Fruit fly (Drosophila melanogaster) whole organism, embryonic: ENCODE results near the gene CG10431.
A peak's percentile ranks its signal among the peaks of the same experiment; 100 is the strongest.

Experiments
- Adf1 ChIP-seq: fragments of 200-800 bp; sonication (Bioruptor generic); IDR thresholded peaks from 2 replicates; pipeline ENCODE4 v1.3.6; 2022; ENCODE audit warnings: missing biosample characterization, missing genetic modification characterization
- Antp ChIP-seq: fragments of 200-800 bp; sonication (Bioruptor generic); optimal IDR thresholded peaks from 3 replicates; lab custom pipeline; 2016; ENCODE audit warnings: missing biosample characterization, missing genetic modification characterization
- Atf3 ChIP-seq: fragments of 200-800 bp; sonication (Bioruptor generic); optimal IDR thresholded peaks from 3 replicates; lab custom pipeline; 2016; ENCODE audit warnings: missing biosample characterization, missing genetic modification characterization
- BEAF-32 ChIP-seq: fragments of 200-800 bp; sonication (Bioruptor generic); optimal IDR thresholded peaks from 3 replicates; lab custom pipeline; 2017; ENCODE audit warnings: missing biosample characterization, missing genetic modification characterization, mild to moderate bottlenecking, moderate library complexity, missing genetic modification reagents
- CG10267 ChIP-seq: fragments of 200-800 bp; sonication (Bioruptor generic); optimal IDR thresholded peaks from 2 replicates; lab custom pipeline; 2018; ENCODE audit warnings: missing biosample characterization, mild to moderate bottlenecking, missing genetic modification characterization, moderate library complexity
- CG11504 ChIP-seq: fragments of 200-800 bp; sonication (Bioruptor generic); optimal IDR thresholded peaks from 3 replicates; lab custom pipeline; 2019; ENCODE audit warnings: missing biosample characterization, mild to moderate bottlenecking, missing genetic modification characterization, moderate library complexity
- CG11695 ChIP-seq: fragments of 200-800 bp; sonication (Bioruptor generic); IDR thresholded peaks from 3 replicates; pipeline ENCODE4 v1.3.6; 2022; ENCODE audit warnings: missing biosample characterization, missing genetic modification characterization
- CG13287 ChIP-seq: fragments of 200-800 bp; sonication (Bioruptor generic); IDR thresholded peaks from 2 replicates; pipeline ENCODE4 v1.3.6; 2022; ENCODE audit warnings: missing biosample characterization, missing genetic modification characterization; ENCODE audit not compliant: partially characterized antibody
- CG13894 ChIP-seq: fragments of 200-800 bp; sonication (Bioruptor generic); optimal IDR thresholded peaks from 3 replicates; lab custom pipeline; 2018; ENCODE audit warnings: missing biosample characterization, mild to moderate bottlenecking, missing genetic modification characterization, moderate library complexity
- CG15514 ChIP-seq: fragments of 200-800 bp; sonication (Bioruptor generic); optimal IDR thresholded peaks from 3 replicates; lab custom pipeline; 2017; ENCODE audit warnings: missing biosample characterization, missing genetic modification characterization, mild to moderate bottlenecking, moderate library complexity, missing genetic modification reagents
- CG16813 ChIP-seq: fragments of 200-800 bp; sonication (Bioruptor generic); IDR thresholded peaks from 3 replicates; pipeline ENCODE4 v1.3.6; 2022; ENCODE audit warnings: missing biosample characterization, missing genetic modification characterization; ENCODE audit not compliant: partially characterized antibody
- CG17829 ChIP-seq: fragments of 200-800 bp; optimal IDR thresholded peaks from 2 replicates; lab custom pipeline; 2019; ENCODE audit warnings: missing biosample characterization, mild to moderate bottlenecking, missing genetic modification characterization, moderate library complexity
- CG18764 ChIP-seq: fragments of 200-800 bp; sonication (Bioruptor generic); optimal IDR thresholded peaks from 3 replicates; lab custom pipeline; 2016; ENCODE audit warnings: missing biosample characterization, missing genetic modification characterization
- CG2712 ChIP-seq: fragments of 200-800 bp; optimal IDR thresholded peaks from 3 replicates; lab custom pipeline; 2019; ENCODE audit warnings: missing biosample characterization, mild to moderate bottlenecking, missing genetic modification characterization, moderate library complexity
- CG42726 ChIP-seq: fragments of 200-800 bp; sonication (Bioruptor generic); IDR thresholded peaks from 2 replicates; pipeline ENCODE4 v1.3.6; 2022; ENCODE audit warnings: missing biosample characterization, missing genetic modification characterization; ENCODE audit not compliant: partially characterized antibody
- CG4617 ChIP-seq: fragments of 200-800 bp; sonication (Bioruptor generic); optimal IDR thresholded peaks from 3 replicates; lab custom pipeline; 2016; ENCODE audit warnings: missing biosample characterization, missing genetic modification characterization, borderline replicate concordance
- CG5245 ChIP-seq: fragments of 200-800 bp; sonication (Bioruptor generic); optimal IDR thresholded peaks from 3 replicates; lab custom pipeline; 2016; ENCODE audit warnings: missing biosample characterization, missing genetic modification characterization
- CG7963 ChIP-seq: fragments of 200-800 bp; sonication (Bioruptor generic); IDR thresholded peaks from 3 replicates; pipeline ENCODE4 v1.3.6; 2022; ENCODE audit warnings: missing biosample characterization, missing genetic modification characterization; ENCODE audit not compliant: partially characterized antibody
- CG8924 ChIP-seq: fragments of 200-800 bp; optimal IDR thresholded peaks from 3 replicates; lab custom pipeline; 2019; ENCODE audit warnings: missing biosample characterization, mild to moderate bottlenecking, missing genetic modification characterization, moderate library complexity
- CG9932 ChIP-seq: fragments of 200-800 bp; sonication (Bioruptor generic); IDR thresholded peaks from 2 replicates; pipeline ENCODE4 v1.3.6; 2022; ENCODE audit warnings: missing biosample characterization, missing genetic modification characterization
- Dip2 ChIP-seq: fragments of 200-800 bp; sonication (Bioruptor generic); IDR thresholded peaks from 2 replicates; pipeline ENCODE4 v1.3.6; 2022; ENCODE audit warnings: missing biosample characterization, missing genetic modification characterization
- Dll ChIP-seq: fragments of 200-800 bp; sonication (Bioruptor generic); IDR thresholded peaks from 4 replicates; pipeline ENCODE4 v1.3.6; 2022; ENCODE audit warnings: missing biosample characterization, missing genetic modification characterization; ENCODE audit not compliant: partially characterized antibody
- E2f2 ChIP-seq: fragments of 200-800 bp; sonication (Bioruptor generic); IDR thresholded peaks from 2 replicates; pipeline ENCODE4 v1.3.6; 2022; ENCODE audit warnings: missing biosample characterization, missing genetic modification characterization
- Ets97D ChIP-seq: fragments of 200-800 bp; sonication (Bioruptor generic); optimal IDR thresholded peaks from 3 replicates; lab custom pipeline; 2016; ENCODE audit warnings: missing biosample characterization, missing genetic modification characterization
- HmgD ChIP-seq: fragments of 200-800 bp; sonication (Bioruptor generic); optimal IDR thresholded peaks from 3 replicates; lab custom pipeline; 2016; ENCODE audit warnings: missing biosample characterization, missing genetic modification characterization
- HmgZ ChIP-seq: fragments of 200-800 bp; sonication (Bioruptor generic); optimal IDR thresholded peaks from 2 replicates; lab custom pipeline; 2018; ENCODE audit warnings: missing biosample characterization, mild to moderate bottlenecking, missing genetic modification characterization
- MBD-R2 ChIP-seq: fragments of 200-800 bp; sonication (Bioruptor generic); IDR thresholded peaks from 2 replicates; pipeline ENCODE4 v1.3.6; 2022; ENCODE audit warnings: missing biosample characterization, missing genetic modification characterization
- Nf-YB ChIP-seq: fragments of 200-800 bp; sonication (Bioruptor generic); optimal IDR thresholded peaks from 3 replicates; lab custom pipeline; 2019; ENCODE audit warnings: missing biosample characterization, mild to moderate bottlenecking, missing genetic modification characterization, moderate library complexity
- Trl ChIP-seq, 3 experiments: fragments of >200 bp in 2 of 3; fragments of 200-800 bp in 1 of 3; sonication (Bioruptor generic) in 1 of 3; optimal IDR thresholded peaks; 2 replicates in 1 of 3; 3 replicates in 2 of 3; lab custom pipeline; 2016 to 2017; ENCODE audit warnings: missing biosample characterization in 1 of 3, missing genetic modification characterization in 1 of 3
- chinmo ChIP-seq: fragments of 200-800 bp; sonication (Bioruptor generic); IDR thresholded peaks from 4 replicates; pipeline ENCODE4 v1.3.6; 2022; ENCODE audit warnings: missing biosample characterization, missing genetic modification characterization; ENCODE audit not compliant: partially characterized antibody
- chn ChIP-seq: fragments of 200-800 bp; sonication (Bioruptor generic); optimal IDR thresholded peaks from 2 replicates; lab custom pipeline; 2016; ENCODE audit warnings: missing biosample characterization, missing genetic modification characterization
- eyg ChIP-seq: fragments of 200-800 bp; sonication (Bioruptor generic); optimal IDR thresholded peaks from 3 replicates; lab custom pipeline; 2016; ENCODE audit warnings: missing biosample characterization, missing genetic modification characterization
- hkb ChIP-seq, 2 experiments: fragments of 200-800 bp in 1 of 2; fragments of >200 bp in 1 of 2; sonication (Bioruptor generic) in 1 of 2; IDR thresholded peaks in 1 of 2; optimal IDR thresholded peaks in 1 of 2; 2 replicates each; pipeline versions ENCODE4 v1.3.6 to Lab custom; 2017 to 2022; ENCODE audit warnings: missing biosample characterization in 1 of 2, missing genetic modification characterization in 1 of 2
- kni ChIP-seq: fragments of 200-800 bp; sonication (Bioruptor generic); optimal IDR thresholded peaks from 3 replicates; lab custom pipeline; 2017; ENCODE audit warnings: mild to moderate bottlenecking, missing biosample characterization, missing genetic modification reagents, missing genetic modification characterization
- knrl ChIP-seq: fragments of 200-800 bp; sonication (Bioruptor generic); IDR thresholded peaks from 3 replicates; pipeline ENCODE4 v1.3.6; 2022; ENCODE audit warnings: missing biosample characterization, missing genetic modification characterization; ENCODE audit not compliant: partially characterized antibody
- lilli ChIP-seq: fragments of 200-800 bp; sonication (Bioruptor generic); optimal IDR thresholded peaks from 3 replicates; lab custom pipeline; 2016; ENCODE audit warnings: missing biosample characterization, missing genetic modification characterization
- nerfin-2 ChIP-seq: fragments of 200-800 bp; sonication (Bioruptor generic); IDR thresholded peaks from 2 replicates; pipeline ENCODE4 v1.3.6; 2022; ENCODE audit warnings: missing biosample characterization, missing genetic modification characterization; ENCODE audit not compliant: partially characterized antibody
- nmo ChIP-seq: fragments of 200-800 bp; sonication (Bioruptor generic); optimal IDR thresholded peaks from 2 replicates; lab custom pipeline; 2018; ENCODE audit warnings: missing biosample characterization, mild to moderate bottlenecking, missing genetic modification characterization, moderate library complexity
- run ChIP-seq: fragments of 200-800 bp; sonication (Bioruptor generic); optimal IDR thresholded peaks from 3 replicates; lab custom pipeline; 2018; ENCODE audit warnings: missing biosample characterization, mild to moderate bottlenecking, missing genetic modification characterization
- sim ChIP-seq: fragments of 200-800 bp; sonication (Bioruptor generic); IDR thresholded peaks from 2 replicates; pipeline ENCODE4 v1.3.6; 2022; ENCODE audit warnings: missing biosample characterization, missing genetic modification characterization
- sisA ChIP-seq: fragments of 200-800 bp; sonication (Bioruptor generic); IDR thresholded peaks from 2 replicates; pipeline ENCODE4 v1.3.6; 2022; ENCODE audit warnings: missing biosample characterization, missing genetic modification characterization
- sna ChIP-seq: fragments of 200-800 bp; sonication (Bioruptor generic); IDR thresholded peaks from 2 replicates; pipeline ENCODE4 v1.3.6; 2022; ENCODE audit warnings: missing biosample characterization, missing genetic modification characterization; ENCODE audit not compliant: partially characterized antibody
- stwl ChIP-seq: fragments of 200-800 bp; sonication (Bioruptor generic); optimal IDR thresholded peaks from 3 replicates; lab custom pipeline; 2018; ENCODE audit warnings: missing biosample characterization, mild to moderate bottlenecking, missing genetic modification characterization, moderate library complexity
- sug ChIP-seq: fragments of 200-800 bp; optimal IDR thresholded peaks from 2 replicates; lab custom pipeline; 2019; ENCODE audit warnings: missing biosample characterization, mild to moderate bottlenecking, missing genetic modification characterization, moderate library complexity
- tna ChIP-seq: fragments of 200-800 bp; sonication (Bioruptor generic); IDR thresholded peaks from 2 replicates; pipeline ENCODE4 v1.3.6; 2022; ENCODE audit warnings: missing biosample characterization, missing genetic modification characterization; ENCODE audit not compliant: partially characterized antibody
- zen2 ChIP-seq: fragments of 200-800 bp; sonication (Bioruptor generic); IDR thresholded peaks from 3 replicates; pipeline ENCODE4 v1.3.6; 2022; ENCODE audit warnings: missing biosample characterization, missing genetic modification characterization; ENCODE audit not compliant: partially characterized antibody

CG10431 gene

DNA sequence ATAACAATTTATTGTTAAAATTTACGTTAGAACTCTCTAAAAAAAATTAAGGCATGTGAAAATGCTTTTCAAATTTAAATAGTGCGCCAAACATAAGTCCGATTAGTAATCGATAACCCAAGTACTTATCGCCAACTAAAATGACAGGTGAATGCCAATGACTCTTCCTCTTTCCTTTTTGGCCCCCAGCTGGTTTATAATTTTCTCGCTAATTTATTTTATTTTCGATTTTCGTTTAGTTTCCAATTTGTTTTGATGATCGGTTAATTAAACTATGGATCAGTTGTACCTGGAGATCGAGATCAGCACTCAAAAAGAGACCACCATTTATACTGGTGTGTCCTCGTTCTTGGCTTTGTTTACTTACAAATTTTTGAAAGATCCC lies 25.8 kb upstream of the CG10431 start, which contains the start of gene CG10428 (continued):
- TF ChIP-seq eyg (GFP tag; lab: Kevin White, UChicago) (no peak), run (no peak), CG11504 (no peak), CG16813 (GFP tag; lab: Robert Waterston, UW) (peak; percentile 43; the same call in 2 of the 3 replicates), stwl (tag; lab: Kevin White, UChicago) (peak; percentile 23), chn (GFP tag; lab: Kevin White, UChicago) (no peak), sug (tag; lab: Kevin White, UChicago) (peak; percentile 99)

DNA sequence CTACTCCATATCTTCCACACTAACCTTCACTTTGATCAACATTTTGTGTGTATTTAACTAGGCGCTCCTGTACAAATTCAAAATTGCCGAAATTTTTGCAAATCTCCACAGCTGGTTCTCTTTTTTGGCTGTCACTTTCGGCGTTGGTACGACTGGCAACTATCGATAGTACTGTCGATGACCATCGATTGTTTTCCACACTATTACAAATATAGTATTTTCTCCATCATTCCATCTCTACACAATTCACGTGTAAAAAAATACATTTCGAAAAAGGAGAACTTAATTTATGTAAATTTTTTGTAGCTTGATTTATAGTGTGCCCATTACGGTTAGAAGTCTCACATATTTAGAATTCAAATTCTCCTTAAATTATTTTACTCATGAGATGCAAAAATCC lies 22.8 kb upstream of the CG10431 start, which contains the start of gene Nedd8:
TSS of gene Nedd8 (minus strand) at position 164 of the 400 bp plus-strand sequence.
- no peak for TF ChIP-seq CG11695 (GFP tag; lab: Robert Waterston, UW)
- no peak; the same call in 1 of the 2 replicates for TF ChIP-seq Adf1 (GFP tag; lab: Robert Waterston, UW)
- peak; percentile 83 for TF ChIP-seq Ets97D (GFP tag; lab: Kevin White, UChicago)
- no peak for TF ChIP-seq hkb (optimal IDR thresholded peaks at IDR 0.05; lab: Kevin White, UChicago)
- TF ChIP-seq hkb (GFP tag; IDR thresholded peaks at IDR 0.05; lab: Robert Waterston, UW), result no peak
- TF ChIP-seq Trl (optimal IDR thresholded peaks at IDR 0.05; lab: Kevin White, UChicago), result no peak
- TF ChIP-seq Trl (GFP tag; optimal IDR thresholded peaks at IDR 0.05; lab: Kevin White, UChicago), result no peak
- TF ChIP-seq CG5245 (GFP tag; lab: Kevin White, UChicago), result no peak
- TF ChIP-seq sisA (GFP tag; lab: Robert Waterston, UW), result no peak
- TF ChIP-seq sim (GFP tag; lab: Robert Waterston, UW), result no peak
- TF ChIP-seq CG17829 (tag; lab: Kevin White, UChicago), result peak; percentile 39
- TF ChIP-seq CG42726, result peak; percentile 92
- peak; percentile 10 for TF ChIP-seq CG8924 (tag; lab: Kevin White, UChicago)
- TF ChIP-seq nerfin-2 (GFP tag; lab: Robert Waterston, UW), result peak; percentile 66
- TF ChIP-seq sug (tag; lab: Kevin White, UChicago), result peak; percentile 16
- TF ChIP-seq zen2 (GFP tag; lab: Robert Waterston, UW), result peak; percentile 81
- peak; percentile 30 for TF ChIP-seq CG13894 (tag; lab: Kevin White, UChicago)
- TF ChIP-seq knrl (GFP tag; lab: Robert Waterston, UW), result peak; percentile 86
- TF ChIP-seq CG7963 (GFP tag; lab: Robert Waterston, UW), result peak; percentile 68; the same call in 2 of the 3 replicates
- peak; percentile 69 for TF ChIP-seq tna (GFP tag; lab: Robert Waterston, UW)
- peak; percentile 30; the same call in 1 of the 2 replicates for TF ChIP-seq CG9932
- TF ChIP-seq CG2712 (tag; lab: Kevin White, UChicago), result peak; percentile 36
- peak; percentile 92 for TF ChIP-seq Dll
- TF ChIP-seq CG11504, result peak; percentile 12
- no peak for TF ChIP-seq Atf3 (GFP tag; lab: Kevin White, UChicago)
- TF ChIP-seq kni, result no peak
- TF ChIP-seq CG18764 (GFP tag; lab: Kevin White, UChicago), result no peak
- peak; percentile 27 for TF ChIP-seq HmgD
- no peak for TF ChIP-seq Dip2
- TF ChIP-seq HmgZ, result peak; percentile 63
- peak; percentile 86 for TF ChIP-seq BEAF-32
- peak; percentile 71 for TF ChIP-seq CG10267 (tag; lab: Kevin White, UChicago)
- TF ChIP-seq E2f2 (GFP tag; lab: Robert Waterston, UW), result peak; percentile 76
- TF ChIP-seq stwl (tag; lab: Kevin White, UChicago), result peak; percentile 89
- TF ChIP-seq Antp, result no peak
- TF ChIP-seq CG13287, result peak; percentile 95
- TF ChIP-seq CG4617, result peak; percentile 29
- TF ChIP-seq CG15514, result peak; percentile 91
- TF ChIP-seq MBD-R2, result peak; percentile 89
- peak; percentile 87 for TF ChIP-seq sna
- TF ChIP-seq lilli, result peak; percentile 33
- peak; percentile 86; the same call in 3 of the 4 replicates for TF ChIP-seq chinmo (GFP tag; lab: Robert Waterston, UW)
- TF ChIP-seq Nf-YB (GFP tag; lab: Kevin White, UChicago), result no peak
- peak; percentile 4 for TF ChIP-seq nmo (GFP tag; lab: Kevin White, UChicago)
